Fruit fly (Drosophila melanogaster): Measurements from ENCODE around the gene hiro.

Gene hiro

dm6 chr3L:685441-685804 is 2.3 kb downstream of the hiro start, which contains the start of gene ebd1:
TSS of gene ebd1 (minus strand) at chr3L:685549.
- no peak for TF ChIP-seq Snoo (tag; optimal IDR thresholded peaks at IDR 0.05)
- peak; percentile 44; the same call in 2 of the 3 replicates for TF ChIP-seq CG4496 (GFP tag; IDR thresholded peaks at IDR 0.05)
- no peak for TF ChIP-seq Pif1A (GFP tag; optimal IDR thresholded peaks at IDR 0.05)
- TF ChIP-seq EcR (GFP tag; optimal IDR thresholded peaks at IDR 0.05): no peak

dm6 chr3L:684749-685440 is 2.9 kb downstream of the hiro start:
- TF ChIP-seq Pif1A (GFP tag; optimal IDR thresholded peaks at IDR 0.05) (no peak), CG4496 (GFP tag; IDR thresholded peaks at IDR 0.05) (no peak), D1 (tag; optimal IDR thresholded peaks at IDR 0.05) (no peak), CG10348 (GFP tag; IDR thresholded peaks at IDR 0.05) (no peak), CG13204 (GFP tag; optimal IDR thresholded peaks at IDR 0.05) (no peak), CG14655 (GFP tag; optimal IDR thresholded peaks at IDR 0.05) (no peak), gl (tag; optimal IDR thresholded peaks at IDR 0.05) (no peak), CG8159 (tag; optimal IDR thresholded peaks at IDR 0.05) (peak; percentile 43), CG34367 (tag; optimal IDR thresholded peaks at IDR 0.05) (no peak), CG17806 (tag; optimal IDR thresholded peaks at IDR 0.05) (peak; percentile 10), CG32121 (GFP tag; IDR thresholded peaks at IDR 0.05) (no peak), CG12605 (GFP tag; IDR thresholded peaks at IDR 0.05) (no peak), CG15710 (tag; optimal IDR thresholded peaks at IDR 0.05) (peak; percentile 27), EcR (GFP tag; optimal IDR thresholded peaks at IDR 0.05) (no peak)

DNA sequence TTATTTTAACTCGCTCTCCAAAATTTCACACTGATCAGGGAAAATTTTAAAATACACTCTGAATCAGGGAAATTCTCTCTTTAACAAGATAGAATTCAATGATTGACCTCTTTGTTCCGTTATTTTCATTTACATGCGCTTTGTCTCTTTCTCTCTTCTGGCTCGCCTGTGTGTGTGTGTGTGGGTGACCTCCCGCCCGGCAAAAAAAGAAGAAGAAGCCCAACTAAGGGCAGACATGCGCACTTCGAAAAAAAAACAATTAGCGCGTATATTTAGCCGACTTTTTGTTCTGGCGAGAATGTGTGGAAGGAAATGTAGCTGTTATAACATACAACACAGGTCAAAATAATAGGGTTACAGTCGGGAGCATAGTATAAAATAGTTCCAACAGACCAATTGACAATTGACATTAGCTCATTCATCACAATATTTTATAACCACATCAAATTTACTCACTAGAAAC is 5.3 kb downstream of the hiro start, which contains the start of gene CG3386:
Gene CG3386 (minus strand): TSS at position 51 of the 463 bp plus-strand sequence.
- 0 out of 2 replicates have a peak, but pooled peaks have one; percentile 30 for TF ChIP-seq CG12605 (GFP tag; IDR thresholded peaks at IDR 0.05)
- TF ChIP-seq CG32121 (GFP tag; IDR thresholded peaks at IDR 0.05): no peak
- no peak for TF ChIP-seq CG17806 (tag; optimal IDR thresholded peaks at IDR 0.05)
- TF ChIP-seq EcR (GFP tag; optimal IDR thresholded peaks at IDR 0.05): peak; percentile 37
- TF ChIP-seq CG8159 (tag; optimal IDR thresholded peaks at IDR 0.05): no peak
- TF ChIP-seq CG8301 (tag; optimal IDR thresholded peaks at IDR 0.05): peak; percentile 1
- TF ChIP-seq CG10348 (GFP tag; IDR thresholded peaks at IDR 0.05): no peak
- TF ChIP-seq Pif1B (GFP tag; optimal IDR thresholded peaks at IDR 0.05): no peak
- peak; percentile 30 for TF ChIP-seq CG13204 (GFP tag; optimal IDR thresholded peaks at IDR 0.05)
- peak; percentile 9; the same call in 1 of the 3 replicates for TF ChIP-seq CG4496 (GFP tag; IDR thresholded peaks at IDR 0.05)
- TF ChIP-seq rn (GFP tag; IDR thresholded peaks at IDR 0.05): no peak
- no peak; the same call in 1 of the 2 replicates for TF ChIP-seq Ets98B (GFP tag; IDR thresholded peaks at IDR 0.05)
- TF ChIP-seq Pif1A (GFP tag; optimal IDR thresholded peaks at IDR 0.05): peak; percentile 51
- TF ChIP-seq gl (tag; optimal IDR thresholded peaks at IDR 0.05): peak; percentile 0
- no peak for TF ChIP-seq CG34367 (tag; optimal IDR thresholded peaks at IDR 0.05)
- TF ChIP-seq CG15710 (tag; optimal IDR thresholded peaks at IDR 0.05): no peak
- TF ChIP-seq D1 (tag; optimal IDR thresholded peaks at IDR 0.05): no peak
- TF ChIP-seq Snoo (tag; optimal IDR thresholded peaks at IDR 0.05): no peak
- no peak for TF ChIP-seq CG9948 (tag; optimal IDR thresholded peaks at IDR 0.05)
- TF ChIP-seq CG14655 (GFP tag; optimal IDR thresholded peaks at IDR 0.05): no peak

DNA sequence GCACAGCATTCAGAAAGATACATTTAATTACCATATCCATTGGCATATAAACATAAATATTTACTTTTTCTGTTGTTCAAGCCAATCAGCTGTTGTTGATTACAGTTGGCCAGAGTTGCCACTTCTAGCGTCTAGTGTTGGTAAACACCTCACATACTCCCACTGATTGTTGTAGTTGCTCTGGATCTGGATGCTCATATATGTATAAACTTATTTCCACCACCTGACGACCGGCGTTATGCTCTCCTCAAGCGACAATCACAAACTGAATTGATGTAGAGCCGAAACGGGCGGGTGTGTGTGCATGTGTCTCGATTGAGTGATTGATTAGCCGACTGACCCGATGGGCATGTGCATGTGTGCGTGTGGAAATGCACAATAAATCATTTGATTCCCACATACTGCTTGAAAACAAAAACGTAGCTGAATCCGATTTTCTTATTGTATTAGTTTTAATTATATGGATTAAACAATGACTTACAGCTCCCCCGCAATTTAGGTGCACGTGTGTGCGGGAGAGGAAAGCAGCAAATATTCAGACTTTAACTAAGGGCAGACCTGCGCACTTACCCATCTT is 5.9 kb downstream of the hiro start:
- peak; percentile 48; the same call in 1 of the 3 replicates for TF ChIP-seq CG4496 (GFP tag; IDR thresholded peaks at IDR 0.05)
- peak; percentile 23 for TF ChIP-seq Snoo (tag; optimal IDR thresholded peaks at IDR 0.05)
- TF ChIP-seq CG17806 (tag; optimal IDR thresholded peaks at IDR 0.05): no peak
- no peak for TF ChIP-seq rn (GFP tag; IDR thresholded peaks at IDR 0.05)
- 0 out of 2 replicates have a peak, but pooled peaks have one; percentile 14 for TF ChIP-seq CG32121 (GFP tag; IDR thresholded peaks at IDR 0.05)
- no peak for TF ChIP-seq EcR (GFP tag; optimal IDR thresholded peaks at IDR 0.05)
- TF ChIP-seq CG12605 (GFP tag; IDR thresholded peaks at IDR 0.05): no peak
- no peak for TF ChIP-seq CG14655 (GFP tag; optimal IDR thresholded peaks at IDR 0.05)
- TF ChIP-seq CG8159 (tag; optimal IDR thresholded peaks at IDR 0.05): peak; percentile 34
- TF ChIP-seq Pif1B (GFP tag; optimal IDR thresholded peaks at IDR 0.05): peak; percentile 58
- TF ChIP-seq D1 (tag; optimal IDR thresholded peaks at IDR 0.05): no peak
- no peak for TF ChIP-seq CG10348 (GFP tag; IDR thresholded peaks at IDR 0.05)
- no peak for TF ChIP-seq fd96Ca (GFP tag; IDR thresholded peaks at IDR 0.05)
- no peak for TF ChIP-seq CG9948 (tag; optimal IDR thresholded peaks at IDR 0.05)
- no peak for TF ChIP-seq CG34367 (tag; optimal IDR thresholded peaks at IDR 0.05)
- TF ChIP-seq Pif1A (GFP tag; optimal IDR thresholded peaks at IDR 0.05): peak; percentile 22
- no peak for TF ChIP-seq CG13204 (GFP tag; optimal IDR thresholded peaks at IDR 0.05)
- peak; percentile 33; the same call in 1 of the 2 replicates for TF ChIP-seq Ets98B (GFP tag; IDR thresholded peaks at IDR 0.05)
- peak; percentile 19 for TF ChIP-seq CG15710 (tag; optimal IDR thresholded peaks at IDR 0.05)
- TF ChIP-seq CG8301 (tag; optimal IDR thresholded peaks at IDR 0.05): no peak
- TF ChIP-seq gl (tag; optimal IDR thresholded peaks at IDR 0.05): no peak

dm6 chr3L:680258-680657 is 7.5 kb downstream of the hiro start, which contains the start of gene CG17129:
TSS of gene CG17129 (minus strand) at chr3L:680326.
- no peak for TF ChIP-seq gl (tag; optimal IDR thresholded peaks at IDR 0.05)
- peak; percentile 40; the same call in 1 of the 2 replicates for TF ChIP-seq Ets98B (GFP tag; IDR thresholded peaks at IDR 0.05)
- no peak for TF ChIP-seq EcR (GFP tag; optimal IDR thresholded peaks at IDR 0.05)
- TF ChIP-seq CG8301 (tag; optimal IDR thresholded peaks at IDR 0.05): peak; percentile 36
- peak; percentile 7 for TF ChIP-seq Pif1A (GFP tag; optimal IDR thresholded peaks at IDR 0.05)
- peak; percentile 34; the same call in 1 of the 2 replicates for TF ChIP-seq rn (GFP tag; IDR thresholded peaks at IDR 0.05)
- peak; percentile 32; the same call in 1 of the 2 replicates for TF ChIP-seq CG32121 (GFP tag; IDR thresholded peaks at IDR 0.05)
- peak; percentile 3 for TF ChIP-seq CG8159 (tag; optimal IDR thresholded peaks at IDR 0.05)
- peak; percentile 6 for TF ChIP-seq CG14655 (GFP tag; optimal IDR thresholded peaks at IDR 0.05)
- TF ChIP-seq fd96Ca (GFP tag; IDR thresholded peaks at IDR 0.05): peak; percentile 40; the same call in 1 of the 3 replicates

Data from whole organism, pupa.